Worm (Caenorhabditis elegans) whole organism, L2 larva: ENCODE measurements around the gene C09F5.3.
A peak's percentile ranks its signal among the peaks of the same experiment; 100 is the strongest.

Experiments used
- C34F6.9 ChIP-seq: fragments of 150-350 bp; optimal IDR thresholded peaks from 2 replicates; lab custom pipeline; 2014; ENCODE audit warnings: missing biosample characterization, missing genetic modification characterization
- F13H6.1 ChIP-seq: sonication (generic microtip); optimal IDR thresholded peaks from 2 replicates; lab custom pipeline; 2016; ENCODE audit warnings: missing genetic modification characterization, missing compliant biosample characterization
- R02D3.7 ChIP-seq: fragments of 150-350 bp; optimal IDR thresholded peaks from 2 replicates; lab custom pipeline; 2014; ENCODE audit warnings: missing biosample characterization, missing genetic modification characterization
- Y55F3AM.14 ChIP-seq: fragments of 200-800 bp; sonication (Bioruptor generic); optimal IDR thresholded peaks from 2 replicates; lab custom pipeline; 2018; ENCODE audit warnings: mild to moderate bottlenecking, missing genetic modification characterization, missing compliant biosample characterization
- ZK546.5 ChIP-seq: sonication (generic microtip); optimal IDR thresholded peaks from 2 replicates; lab custom pipeline; 2017; ENCODE audit warnings: missing biosample characterization, missing genetic modification characterization
- alr-1 ChIP-seq: fragments of 150-350 bp; optimal IDR thresholded peaks from 2 replicates; lab custom pipeline; 2014; ENCODE audit warnings: missing biosample characterization, missing genetic modification characterization
- aly-2 ChIP-seq: fragments of 150-350 bp; optimal IDR thresholded peaks from 2 replicates; lab custom pipeline; 2014; ENCODE audit warnings: missing biosample characterization, missing genetic modification characterization
- ama-1 ChIP-seq: fragments of 150-350 bp; optimal IDR thresholded peaks from 2 replicates; lab custom pipeline; 2018; ENCODE audit warnings: inconsistent platforms
- blmp-1 ChIP-seq: sonication (generic microtip); optimal IDR thresholded peaks from 2 replicates; lab custom pipeline; 2017; ENCODE audit warnings: missing genetic modification characterization, mild to moderate bottlenecking, missing compliant biosample characterization, antibody characterized with exemption, moderate library complexity; ENCODE audit not compliant: insufficient read depth
- ceh-16 ChIP-seq: fragments of 150-350 bp; optimal IDR thresholded peaks from 2 replicates; lab custom pipeline; 2014; ENCODE audit warnings: missing biosample characterization, missing genetic modification characterization
- ceh-82 ChIP-seq: fragments of 150-350 bp; optimal IDR thresholded peaks from 2 replicates; lab custom pipeline; 2014; ENCODE audit warnings: missing biosample characterization, missing genetic modification characterization
- crh-2 ChIP-seq: sonication (generic microtip); optimal IDR thresholded peaks from 2 replicates; lab custom pipeline; 2017; ENCODE audit warnings: missing biosample characterization, missing genetic modification characterization
- dmd-4 ChIP-seq: sonication (generic microtip); optimal IDR thresholded peaks from 2 replicates; lab custom pipeline; 2017; ENCODE audit warnings: missing biosample characterization, missing genetic modification characterization
- egl-27 ChIP-seq: sonication (generic microtip); optimal IDR thresholded peaks from 3 replicates; lab custom pipeline; 2017; ENCODE audit warnings: missing biosample characterization, missing genetic modification reagents, missing genetic modification characterization
- elt-1 ChIP-seq: fragments of 150-350 bp; optimal IDR thresholded peaks from 2 replicates; lab custom pipeline; 2014; ENCODE audit warnings: missing biosample characterization, missing genetic modification characterization
- fos-1 ChIP-seq: fragments of 150-350 bp; optimal IDR thresholded peaks from 2 replicates; lab custom pipeline; 2014; ENCODE audit warnings: missing biosample characterization, missing genetic modification characterization
- gmeb-1 ChIP-seq: fragments of 150-350 bp; optimal IDR thresholded peaks from 2 replicates; lab custom pipeline; 2014; ENCODE audit warnings: missing biosample characterization, missing genetic modification characterization
- lin-11 ChIP-seq: fragments of 150-350 bp; sonication (generic microtip); optimal IDR thresholded peaks from 2 replicates; lab custom pipeline; 2014; ENCODE audit warnings: missing biosample characterization, missing genetic modification characterization, inconsistent platforms, mixed read lengths
- lin-13 ChIP-seq: fragments of 150-350 bp; optimal IDR thresholded peaks from 2 replicates; lab custom pipeline; 2014; ENCODE audit warnings: missing biosample characterization, missing genetic modification reagents, missing genetic modification characterization
- lsy-2 ChIP-seq, 2 experiments: fragments of 150-350 bp in 1 of 2; sonication (generic microtip) in 1 of 2; optimal IDR thresholded peaks; 2 replicates each; lab custom pipeline; 2014 to 2017; ENCODE audit warnings: missing biosample characterization in 2 of 2, missing genetic modification characterization in 2 of 2
- mab-5 ChIP-seq: fragments of 150-350 bp; optimal IDR thresholded peaks from 2 replicates; lab custom pipeline; 2014; ENCODE audit warnings: missing biosample characterization, missing genetic modification characterization
- mbf-1 ChIP-seq: sonication (generic microtip); optimal IDR thresholded peaks from 2 replicates; lab custom pipeline; 2017; ENCODE audit warnings: missing biosample characterization, missing genetic modification characterization
- mdl-1 ChIP-seq, 2 experiments: fragments of 150-350 bp in 1 of 2; sonication (generic microtip) in 1 of 2; optimal IDR thresholded peaks; 2 replicates each; lab custom pipeline; 2017; ENCODE audit warnings: missing biosample characterization in 2 of 2, missing genetic modification characterization in 2 of 2
- nhr-10 ChIP-seq: sonication (generic microtip); optimal IDR thresholded peaks from 2 replicates; lab custom pipeline; 2017; ENCODE audit warnings: missing biosample characterization, missing genetic modification characterization
- nhr-11 ChIP-seq: fragments of 150-350 bp; optimal IDR thresholded peaks from 2 replicates; lab custom pipeline; 2014; ENCODE audit warnings: missing biosample characterization, missing genetic modification characterization
- nhr-12 ChIP-seq: fragments of 150-350 bp; optimal IDR thresholded peaks from 2 replicates; lab custom pipeline; 2014; ENCODE audit warnings: missing biosample characterization, missing genetic modification characterization
- nhr-129 ChIP-seq: fragments of 150-350 bp; optimal IDR thresholded peaks from 2 replicates; lab custom pipeline; 2014; ENCODE audit warnings: missing biosample characterization, missing genetic modification characterization
- nhr-21 ChIP-seq: fragments of 150-350 bp; optimal IDR thresholded peaks from 2 replicates; lab custom pipeline; 2014; ENCODE audit warnings: missing biosample characterization, missing genetic modification characterization
- nhr-25 ChIP-seq: fragments of 150-350 bp; sonication (generic microtip); optimal IDR thresholded peaks from 3 replicates; lab custom pipeline; 2014; ENCODE audit warnings: missing biosample characterization, missing genetic modification characterization
- nhr-6 ChIP-seq: fragments of 150-350 bp; optimal IDR thresholded peaks from 2 replicates; lab custom pipeline; 2014; ENCODE audit warnings: missing biosample characterization, missing genetic modification characterization
- nhr-77 ChIP-seq: fragments of 150-350 bp; optimal IDR thresholded peaks from 2 replicates; lab custom pipeline; 2014; ENCODE audit warnings: missing biosample characterization, missing genetic modification characterization
- peb-1 ChIP-seq: fragments of 150-350 bp; optimal IDR thresholded peaks from 2 replicates; lab custom pipeline; 2014; ENCODE audit warnings: missing biosample characterization, missing genetic modification characterization
- sem-4 ChIP-seq: fragments of 150-350 bp; optimal IDR thresholded peaks from 2 replicates; lab custom pipeline; 2014; ENCODE audit warnings: missing biosample characterization, missing genetic modification reagents, missing genetic modification characterization
- skn-1 ChIP-seq: sonication (generic microtip); optimal IDR thresholded peaks from 2 replicates; lab custom pipeline; 2017; ENCODE audit warnings: missing biosample characterization, missing genetic modification characterization
- sma-9 ChIP-seq, 2 experiments: fragments of 150-350 bp in 1 of 2; sonication (generic microtip) in 1 of 2; optimal IDR thresholded peaks; 2 replicates each; lab custom pipeline; 2014 to 2016; ENCODE audit warnings: missing genetic modification characterization in 2 of 2, mild to moderate bottlenecking in 1 of 2, missing biosample characterization in 1 of 2, missing compliant biosample characterization in 1 of 2, missing genetic modification reagents in 1 of 2, moderate library complexity in 1 of 2
- snpc-4 ChIP-seq: fragments of 150-350 bp; optimal IDR thresholded peaks from 2 replicates; lab custom pipeline; 2014; ENCODE audit warnings: missing biosample characterization, missing genetic modification characterization
- unc-62 ChIP-seq: fragments of 150-350 bp; optimal IDR thresholded peaks from 2 replicates; lab custom pipeline; 2014; ENCODE audit warnings: missing biosample characterization, missing genetic modification reagents, missing genetic modification characterization
- zag-1 ChIP-seq: fragments of 150-350 bp; optimal IDR thresholded peaks from 2 replicates; lab custom pipeline; 2014; ENCODE audit warnings: missing biosample characterization, missing genetic modification characterization
- ztf-1 ChIP-seq: fragments of 200-800 bp; sonication (Bioruptor generic); conservative IDR thresholded peaks from 2 replicates; pipeline ENCODE4 v1.3.6; 2022; ENCODE audit warnings: missing genetic modification characterization, missing compliant biosample characterization
- ztf-11 ChIP-seq: sonication (generic microtip); optimal IDR thresholded peaks from 2 replicates; lab custom pipeline; 2017; ENCODE audit warnings: missing biosample characterization, missing genetic modification characterization
- ztf-4 ChIP-seq: fragments of 150-350 bp; optimal IDR thresholded peaks from 2 replicates; lab custom pipeline; 2014; ENCODE audit warnings: missing biosample characterization, missing genetic modification characterization

C09F5.3 gene

DNA sequence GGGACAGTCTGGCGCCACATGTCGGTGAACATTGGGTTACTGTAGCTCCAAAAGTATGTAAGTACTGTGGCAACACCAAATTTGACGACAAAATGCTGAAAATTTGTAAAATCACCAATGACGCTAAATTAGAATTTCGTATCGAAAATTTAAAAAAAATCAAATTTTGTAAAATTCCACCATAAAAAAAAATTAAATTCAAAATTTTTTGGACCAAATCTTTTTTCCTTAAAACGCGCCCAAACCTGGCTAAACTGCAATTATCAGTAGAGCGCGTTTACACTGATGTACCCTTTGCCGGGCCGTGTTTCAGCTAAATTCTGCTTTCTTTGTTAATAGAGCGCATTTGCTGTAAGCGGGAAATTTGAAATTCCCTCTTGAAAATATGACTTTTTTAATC, 33.6 kb downstream of the C09F5.3 start, which contains the start of gene T19C3.6:
TSS of gene T19C3.6 (minus strand) at position 101 of the 400 bp plus-strand sequence.
- TF ChIP-seq ztf-1 (GFP tag; lab: Robert Waterston, UW) (no peak), peb-1 (no peak), ceh-82 (tag; lab: Kevin White, UChicago) (no peak), nhr-77 (tag; lab: Kevin White, UChicago) (no peak), mab-5 (tag; lab: Kevin White, UChicago) (no peak), nhr-11 (no peak), gmeb-1 (tag; lab: Kevin White, UChicago) (no peak), ZK546.5 (tag; lab: Kevin White, UChicago) (no peak), nhr-21 (tag; lab: Kevin White, UChicago) (no peak), aly-2 (no peak), lin-11 (tag; lab: Kevin White, UChicago) (no peak), egl-27 (tag; lab: Kevin White, UChicago) (no peak), ceh-16 (tag; lab: Kevin White, UChicago) (no peak), elt-1 (tag; lab: Kevin White, UChicago) (no peak), sma-9 (GFP tag; optimal IDR thresholded peaks at IDR 0.05; lab: Kevin White, UChicago) (no peak), sma-9 (tag; optimal IDR thresholded peaks at IDR 0.05; lab: Kevin White, UChicago) (no peak), R02D3.7 (tag; lab: Kevin White, UChicago) (no peak)

DNA sequence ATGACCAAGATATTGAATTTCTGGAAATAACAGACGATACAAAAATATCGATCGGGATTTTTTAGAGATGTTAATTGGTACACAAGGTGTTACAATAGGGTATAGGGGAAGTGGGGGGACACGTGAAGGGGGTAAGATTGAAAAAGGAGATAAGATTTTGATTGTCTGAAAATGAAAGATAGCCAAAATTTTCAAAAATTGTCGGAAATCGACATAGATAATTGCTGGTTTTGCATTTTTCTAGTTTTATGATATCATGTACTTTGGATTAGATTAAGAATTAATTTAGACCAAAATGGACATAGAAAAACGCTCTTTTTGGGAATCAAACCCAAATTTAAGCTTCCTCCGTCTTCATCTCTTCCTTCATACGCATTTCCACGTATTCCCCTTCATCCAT, 37.2 kb downstream of the C09F5.3 start, which contains the start of gene T19C3.5:
TSS of gene T19C3.5 (minus strand) at position 101 of the 400 bp plus-strand sequence.
- TF ChIP-seq nhr-12 (tag; lab: Kevin White, UChicago) (no peak), nhr-129 (tag; lab: Kevin White, UChicago) (no peak), nhr-11 (no peak), blmp-1 (tag; lab: Kevin White, UChicago) (no peak), nhr-10 (tag; lab: Kevin White, UChicago) (no peak), Y55F3AM.14 (GFP tag; lab: Kevin White, UChicago) (no peak), sem-4 (tag; lab: Kevin White, UChicago) (no peak), dmd-4 (tag; lab: Kevin White, UChicago) (no peak), unc-62 (GFP tag; lab: Kevin White, UChicago) (no peak), fos-1 (tag; lab: Kevin White, UChicago) (no peak), F13H6.1 (tag; lab: Kevin White, UChicago) (no peak), nhr-25 (no peak)
- TF ChIP-seq, all 48 proteins: peak for 0

DNA sequence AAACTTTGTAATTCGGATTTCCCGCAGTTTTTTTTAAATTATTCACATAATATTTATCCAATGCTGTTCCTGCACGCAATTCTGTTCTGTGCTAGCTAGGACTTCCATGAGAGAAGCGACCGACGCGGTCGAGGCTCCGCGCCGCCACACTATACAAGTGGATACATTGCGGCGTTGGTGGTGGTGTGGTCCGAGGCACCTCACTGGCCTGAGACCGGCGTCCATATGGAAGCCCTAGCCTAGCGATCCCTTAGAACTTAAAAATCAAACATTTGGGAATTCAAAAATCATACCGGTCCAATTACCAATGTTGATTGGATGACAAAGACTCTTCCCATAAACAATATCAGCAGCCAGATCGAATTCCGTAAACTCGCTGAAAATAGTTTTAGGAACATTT, 39.0 kb downstream of the C09F5.3 start:
- no peak for TF ChIP-seq skn-1
- no peak for TF ChIP-seq nhr-6 (tag; lab: Kevin White, UChicago)
- no peak for TF ChIP-seq unc-62 (GFP tag; lab: Kevin White, UChicago)
- TF ChIP-seq mdl-1 (tag; optimal IDR thresholded peaks at IDR 0.05; lab: Kevin White, UChicago): no peak
- no peak for TF ChIP-seq gmeb-1 (tag; lab: Kevin White, UChicago)
- no peak for TF ChIP-seq ZK546.5 (tag; lab: Kevin White, UChicago)
- no peak for TF ChIP-seq peb-1
- TF ChIP-seq nhr-10 (tag; lab: Kevin White, UChicago): no peak
- TF ChIP-seq crh-2: no peak
- no peak for TF ChIP-seq C34F6.9 (tag; lab: Kevin White, UChicago)
- no peak for TF ChIP-seq lin-11 (tag; lab: Kevin White, UChicago)
- no peak for TF ChIP-seq sma-9 (GFP tag; optimal IDR thresholded peaks at IDR 0.05; lab: Kevin White, UChicago)
- TF ChIP-seq sma-9 (tag; optimal IDR thresholded peaks at IDR 0.05; lab: Kevin White, UChicago): no peak
- TF ChIP-seq nhr-77 (tag; lab: Kevin White, UChicago): no peak
- no peak for TF ChIP-seq nhr-21 (tag; lab: Kevin White, UChicago)
- no peak for TF ChIP-seq Y55F3AM.14 (GFP tag; lab: Kevin White, UChicago)
- no peak for TF ChIP-seq mbf-1 (tag; lab: Kevin White, UChicago)
- TF ChIP-seq alr-1 (tag; lab: Kevin White, UChicago): no peak
- TF ChIP-seq aly-2: no peak
- no peak for TF ChIP-seq zag-1 (tag; lab: Kevin White, UChicago)

- TF ChIP-seq ztf-4 (tag; lab: Kevin White, UChicago) (peak; percentile 60), lin-13 (GFP tag; lab: Kevin White, UChicago) (peak; percentile 77), nhr-11 (no peak), blmp-1 (tag; lab: Kevin White, UChicago) (peak; percentile 24), nhr-21 (tag; lab: Kevin White, UChicago) (peak; percentile 84), dmd-4 (tag; lab: Kevin White, UChicago) (no peak), nhr-77 (tag; lab: Kevin White, UChicago) (no peak), nhr-12 (tag; lab: Kevin White, UChicago) (no peak), snpc-4 (tag; lab: Kevin White, UChicago) (peak; percentile 65), nhr-6 (tag; lab: Kevin White, UChicago) (peak; percentile 30), R02D3.7 (tag; lab: Kevin White, UChicago) (no peak), ztf-1 (GFP tag; lab: Robert Waterston, UW) (no peak), Y55F3AM.14 (GFP tag; lab: Kevin White, UChicago) (peak; percentile 59), crh-2 (peak; percentile 92), ztf-11 (tag; lab: Kevin White, UChicago) (no peak), peb-1 (peak; percentile 94), elt-1 (tag; lab: Kevin White, UChicago) (no peak), C34F6.9 (tag; lab: Kevin White, UChicago) (peak; percentile 95), lin-11 (tag; lab: Kevin White, UChicago) (peak; percentile 85), unc-62 (GFP tag; lab: Kevin White, UChicago) (no peak), F13H6.1 (tag; lab: Kevin White, UChicago) (peak; percentile 95), gmeb-1 (tag; lab: Kevin White, UChicago) (peak; percentile 73), nhr-10 (tag; lab: Kevin White, UChicago) (no peak), egl-27 (tag; lab: Kevin White, UChicago) (peak; percentile 67), alr-1 (tag; lab: Kevin White, UChicago) (peak; percentile 65), ZK546.5 (tag; lab: Kevin White, UChicago) (no peak), lsy-2 (tag; optimal IDR thresholded peaks at IDR 0.05; lab: Kevin White, UChicago) (peak in 1 of 2 experiments; percentile 86), aly-2 (no peak), ceh-82 (tag; lab: Kevin White, UChicago) (no peak), mab-5 (tag; lab: Kevin White, UChicago) (peak; percentile 69), ama-1 (lab: Kevin White, UChicago) (peak; percentile 22)
These were observed 41.3 kb downstream of the C09F5.3 start for ce11 chrIII:623754-624153.
